Worm (Caenorhabditis elegans) whole organism, L3 larva: Measurements from ENCODE around the gene K09C4.2.

Experiments
- ama-1 ChIP-seq: fragments of 150-350 bp; optimal IDR thresholded peaks from 2 replicates; lab custom pipeline; 2018
- ceh-9 ChIP-seq: sonication (generic microtip); optimal IDR thresholded peaks from 2 replicates; lab custom pipeline; 2018; ENCODE audit warnings: missing biosample characterization, missing genetic modification characterization
- nhr-43 ChIP-seq: sonication (generic microtip); optimal IDR thresholded peaks from 2 replicates; lab custom pipeline; 2016; ENCODE audit warnings: mild to moderate bottlenecking, missing genetic modification characterization, missing compliant biosample characterization; ENCODE audit not compliant: poor library complexity, severe bottlenecking
- pha-4 ChIP-seq: fragments of 150-350 bp; optimal IDR thresholded peaks from 2 replicates; lab custom pipeline; 2014; ENCODE audit warnings: missing biosample characterization, missing genetic modification reagents, missing genetic modification characterization
- pqm-1 ChIP-seq: fragments of 150-350 bp; optimal IDR thresholded peaks from 2 replicates; lab custom pipeline; 2017; ENCODE audit warnings: missing biosample characterization, missing genetic modification characterization, inconsistent platforms
- skn-1 ChIP-seq: fragments of 150-350 bp; optimal IDR thresholded peaks from 2 replicates; lab custom pipeline; 2014; ENCODE audit warnings: missing biosample characterization, missing genetic modification characterization
- unc-39 ChIP-seq: sonication (generic microtip); optimal IDR thresholded peaks from 4 replicates; lab custom pipeline; 2017; ENCODE audit warnings: missing biosample characterization, missing genetic modification characterization
- ztf-11 ChIP-seq: fragments of 150-350 bp; optimal IDR thresholded peaks from 2 replicates; lab custom pipeline; 2014; ENCODE audit warnings: missing biosample characterization, missing genetic modification characterization

ce11 chrX:3247768-3248167 lies 48.5 kb upstream of the K09C4.2 start:
- TF ChIP-seq pqm-1 (tag; lab: Kevin White, UChicago) (no peak), unc-39 (no peak), skn-1 (no peak), ama-1 (lab: Kevin White, UChicago) (no peak), nhr-43 (tag; lab: Kevin White, UChicago) (no peak), ceh-9 (tag; lab: Kevin White, UChicago) (no peak), ztf-11 (tag; lab: Kevin White, UChicago) (no peak), pha-4 (tag; lab: Kevin White, UChicago) (no peak)
